Worm (Caenorhabditis elegans) whole organism, midembryonic: ENCODE results near the gene csn-3.

Source experiments
- cog-1 ChIP-seq: sonication (generic microtip); optimal IDR thresholded peaks from 2 replicates; lab custom pipeline; 2016; ENCODE audit warnings: missing genetic modification characterization, missing compliant biosample characterization
- flt-1 ChIP-seq: fragments of 200-800 bp; sonication (Bioruptor generic); IDR thresholded peaks from 2 replicates; pipeline ENCODE4 v1.3.6; 2022; ENCODE audit warnings: missing genetic modification characterization, missing compliant biosample characterization
- klf-2 ChIP-seq: fragments of 200-800 bp; sonication (Bioruptor generic); conservative IDR thresholded peaks from 2 replicates; pipeline ENCODE4 v1.3.6; 2022; ENCODE audit warnings: missing genetic modification reagents, missing genetic modification characterization, missing compliant biosample characterization
- ztf-29 ChIP-seq: fragments of 200-800 bp; sonication (Bioruptor generic); IDR thresholded peaks from 2 replicates; pipeline ENCODE4 v1.3.6; 2022; ENCODE audit warnings: missing genetic modification reagents, missing genetic modification characterization, missing compliant biosample characterization

DNA sequence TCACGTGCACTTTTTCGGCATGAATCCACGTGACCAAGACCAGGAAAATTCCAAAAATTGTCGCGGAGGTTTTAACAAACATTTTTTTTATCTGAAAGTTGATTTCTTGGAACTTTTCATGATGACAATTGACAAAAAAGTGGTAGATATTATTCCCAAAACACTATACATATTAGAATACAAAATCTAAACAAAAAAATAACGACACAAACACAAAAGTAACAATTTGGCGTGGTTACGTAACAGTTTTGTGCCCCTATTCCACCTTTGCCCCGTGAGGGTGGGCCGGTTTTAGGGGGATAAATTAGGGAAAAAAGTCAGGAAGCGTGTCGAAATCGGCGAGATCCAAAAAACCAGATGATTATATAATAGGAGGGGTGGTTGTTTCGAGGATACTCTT lies 36.7 kb upstream of the csn-3 start, which contains the start of gene gegf-1:
- TF ChIP-seq flt-1 (no peak), ztf-29 (GFP tag; lab: Robert Waterston, UW) (no peak), cog-1 (no peak), klf-2 (no peak)
